In genomic region chr3R:25471853-25472634, dm6 we compare ENCODE assay signal across 1 fruit fly cellular context.
TF ChIP-seq lines count a peak whose summit lies in the region.

No protein-coding gene starts in this region.

TF ChIP-seq in whole organism, prepupa, 60 proteins besides CTCF, POLR2A, EP300 and RAD21 (continued from another document):
- TF ChIP-seq pdm3 (GFP tag; optimal IDR thresholded peaks at IDR 0.05; lab: Kevin White, UChicago): no peak
- no peak for TF ChIP-seq CG8319 (GFP tag; optimal IDR thresholded peaks at IDR 0.05; lab: Kevin White, UChicago)
- no peak for TF ChIP-seq CG4318 (GFP tag; optimal IDR thresholded peaks at IDR 0.05; lab: Kevin White, UChicago)
- no peak for TF ChIP-seq Blimp-1 (GFP tag; optimal IDR thresholded peaks at IDR 0.05; lab: Kevin White, UChicago)
- TF ChIP-seq esn (GFP tag; optimal IDR thresholded peaks at IDR 0.05; lab: Kevin White, UChicago): no peak
- TF ChIP-seq salr (GFP tag; optimal IDR thresholded peaks at IDR 0.05; lab: Kevin White, UChicago): no peak
- no peak for TF ChIP-seq Hr39 (GFP tag; optimal IDR thresholded peaks at IDR 0.05; lab: Kevin White, UChicago)
- peak in 1 of 2 experiments; percentile 14 for TF ChIP-seq ss (GFP tag; optimal IDR thresholded peaks at IDR 0.05; lab: Kevin White, UChicago)
